Fruit fly (Drosophila melanogaster): Measurements from ENCODE around the gene sas.

The sas gene

DNA sequence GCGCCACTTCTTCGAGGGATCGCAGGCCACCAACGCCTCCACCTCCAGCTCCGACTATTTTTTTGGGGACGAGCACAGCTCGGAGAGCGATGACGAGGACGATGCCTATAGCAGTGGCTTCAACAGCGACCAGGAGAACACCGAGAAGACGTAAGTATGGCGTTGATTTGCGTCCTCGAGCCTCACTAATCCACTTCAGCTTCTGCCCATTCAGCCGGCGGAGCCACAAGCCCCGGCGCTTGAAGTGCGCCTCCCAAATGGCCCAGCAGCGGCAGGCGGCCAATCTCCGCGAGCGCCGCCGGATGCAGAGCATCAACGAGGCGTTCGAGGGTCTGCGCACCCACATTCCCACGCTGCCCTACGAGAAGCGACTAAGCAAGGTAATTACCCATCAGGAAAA lies 25.4 kb upstream of the sas start:
- TF ChIP-seq noc (tag; optimal IDR thresholded peaks at IDR 0.05): no peak

DNA sequence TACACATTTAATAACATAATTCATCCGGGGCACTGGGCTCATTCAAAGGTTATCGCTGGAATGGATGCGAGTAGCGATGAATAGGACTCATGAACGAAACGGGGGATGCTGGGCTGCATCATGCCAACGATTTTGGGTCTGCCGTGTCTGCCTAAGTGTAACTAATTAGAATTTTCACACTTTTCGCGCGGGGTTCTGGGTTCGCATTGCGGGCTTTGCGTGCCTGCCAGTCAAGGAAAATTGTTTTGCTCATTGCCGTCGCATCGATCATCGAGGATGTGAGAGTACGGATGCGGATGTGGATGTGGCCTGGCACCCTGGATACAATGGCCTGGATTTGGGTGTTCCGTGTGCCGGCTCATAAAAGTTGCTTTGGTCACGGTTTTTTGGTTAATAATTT lies 24.6 kb upstream of the sas start:
- TF ChIP-seq noc (tag; optimal IDR thresholded peaks at IDR 0.05): no peak

DNA sequence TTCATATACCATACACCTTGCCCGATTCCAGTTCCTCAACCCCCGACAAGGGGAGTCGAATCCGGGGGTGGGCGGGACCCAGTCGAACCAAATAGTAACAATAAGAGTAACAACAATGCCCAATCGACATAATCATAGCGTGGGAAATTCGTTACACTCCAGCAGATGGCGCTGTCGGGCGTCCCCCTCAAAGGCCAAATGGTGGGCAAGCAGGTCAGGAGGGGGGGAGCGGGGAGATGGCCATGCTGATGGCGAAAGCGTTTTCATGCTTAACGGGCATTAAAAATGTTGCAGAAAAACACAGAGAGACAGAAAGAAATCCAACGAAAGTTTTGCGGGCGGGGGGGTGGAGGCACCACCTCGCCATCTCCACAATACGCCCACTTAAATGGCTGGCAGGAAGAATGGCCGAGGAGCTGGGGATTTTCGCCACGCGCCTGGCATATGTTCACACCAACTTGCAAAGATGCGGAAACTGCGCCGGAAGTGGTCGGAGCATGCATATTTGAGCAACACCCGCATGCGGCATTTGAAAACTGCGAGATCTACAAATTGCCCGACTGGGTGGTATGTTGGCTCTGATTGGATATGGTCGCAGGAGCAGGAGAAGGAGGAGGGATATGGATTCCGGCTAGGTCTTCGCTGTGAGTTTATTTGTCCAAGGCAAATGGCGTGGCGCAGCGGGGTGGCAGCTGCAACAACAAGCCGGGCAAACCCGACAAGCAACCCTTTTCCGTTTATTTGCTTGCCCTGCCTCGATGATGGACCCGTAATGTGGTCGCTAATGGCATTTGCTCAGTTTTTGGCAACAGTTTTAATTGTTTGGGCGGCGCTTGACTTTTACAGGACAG lies 23.2 kb upstream of the sas start:
- no peak for TF ChIP-seq noc (tag; optimal IDR thresholded peaks at IDR 0.05)

DNA sequence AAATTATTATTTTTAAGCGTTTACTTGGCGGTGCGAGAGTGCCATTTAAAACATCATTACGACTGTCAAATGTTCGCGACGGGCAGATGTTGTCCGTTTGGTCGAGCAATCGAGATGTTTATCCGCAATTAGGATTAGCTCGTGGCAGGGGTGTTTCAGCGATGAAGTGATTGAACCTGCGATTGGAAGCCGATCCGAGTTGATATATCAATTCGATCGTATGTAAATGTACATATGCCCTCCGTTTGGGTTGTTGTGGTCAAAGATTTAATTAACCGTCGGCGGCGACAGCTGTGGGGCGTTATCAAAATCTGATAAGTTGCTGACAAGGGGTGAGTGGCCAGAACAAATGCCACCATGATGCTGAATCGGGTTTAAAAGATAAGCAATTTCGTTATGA lies 20.0 kb upstream of the sas start:
- no peak for TF ChIP-seq noc (tag; optimal IDR thresholded peaks at IDR 0.05)

DNA sequence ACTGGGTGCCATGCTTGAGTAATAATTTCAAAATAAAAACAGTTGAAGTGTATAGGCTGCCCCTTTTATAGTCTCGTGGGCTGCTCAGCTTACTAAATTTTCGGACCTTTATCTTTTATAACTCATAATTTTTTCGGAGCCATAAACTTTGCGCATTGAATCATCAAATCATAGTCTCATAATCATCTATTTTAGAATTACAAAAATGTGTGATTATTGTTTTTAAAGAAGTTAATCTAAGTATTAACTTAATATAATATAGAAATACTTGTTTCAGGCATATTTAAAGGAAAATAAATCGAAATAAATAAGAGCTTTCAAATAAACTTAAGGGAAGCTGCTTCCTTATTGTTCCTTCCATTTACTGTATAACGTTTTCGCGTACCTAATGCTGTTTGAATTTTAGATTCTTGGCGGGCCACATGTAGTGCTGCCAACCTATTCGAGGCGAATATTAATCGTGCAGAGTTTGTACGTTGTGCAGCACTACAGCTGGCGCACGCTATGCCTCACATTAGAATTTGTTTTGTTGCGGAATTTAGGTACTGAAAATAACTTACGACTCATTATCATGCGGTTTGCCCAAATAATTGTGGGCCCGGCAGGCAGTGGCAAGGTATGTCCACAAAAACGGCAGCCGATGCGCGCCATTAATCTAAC lies 18.2 kb upstream of the sas start, which contains the start of the genes CG14610 and CG2656:
CG14610 (minus strand) TSS at position 51 of the 660 bp plus-strand sequence.
CG2656 (plus strand) TSS at position 480 of the 660 bp plus-strand sequence.
- no peak for TF ChIP-seq noc (tag; optimal IDR thresholded peaks at IDR 0.05)

DNA sequence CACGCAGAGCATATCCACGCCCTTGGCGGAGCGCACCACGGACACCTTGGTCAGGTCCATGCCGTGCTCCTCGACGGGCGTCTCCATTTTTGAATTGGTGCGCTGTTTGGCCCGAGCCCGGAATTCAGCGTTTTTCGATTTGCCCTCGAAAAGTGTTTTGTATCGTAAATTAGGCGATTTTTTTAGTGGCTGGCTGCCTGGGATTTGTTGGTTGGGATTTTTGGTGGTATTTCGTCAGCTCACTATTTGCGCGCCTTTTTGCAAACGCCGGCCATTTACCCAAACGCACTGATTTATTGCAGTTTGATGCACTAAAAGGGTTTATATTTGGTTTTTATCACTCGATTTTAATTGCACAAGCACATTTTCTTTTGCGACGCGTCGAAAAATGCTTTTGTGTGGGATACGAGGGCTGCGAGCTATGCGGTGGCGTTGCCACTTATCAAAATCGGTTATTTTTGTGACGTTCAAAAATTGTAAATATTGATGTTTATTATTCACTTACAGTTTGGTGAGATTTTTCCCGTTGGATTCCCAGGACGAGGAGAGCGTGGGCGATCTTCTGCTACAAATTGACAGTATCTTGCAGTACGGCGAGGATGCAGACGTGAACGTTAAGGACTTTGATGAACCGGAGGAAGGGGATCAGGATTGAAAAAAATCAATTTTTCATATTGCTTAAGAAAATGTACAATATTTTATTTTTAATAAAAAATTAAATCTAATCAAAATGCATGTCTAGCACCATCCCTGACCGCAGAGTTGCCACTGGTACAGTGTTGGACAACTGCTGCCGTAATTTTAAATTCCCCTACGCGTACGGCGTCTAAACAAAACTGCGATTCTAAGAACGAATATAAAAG lies 11.8 kb upstream of the sas start, which contains the start of the genes gfzf and Sas-4:
gfzf (minus strand) TSS at position 425 of the 863 bp plus-strand sequence.
Sas-4 (plus strand) TSS at position 824 of the 863 bp plus-strand sequence.
- TF ChIP-seq noc (tag; optimal IDR thresholded peaks at IDR 0.05): peak; percentile 39

DNA sequence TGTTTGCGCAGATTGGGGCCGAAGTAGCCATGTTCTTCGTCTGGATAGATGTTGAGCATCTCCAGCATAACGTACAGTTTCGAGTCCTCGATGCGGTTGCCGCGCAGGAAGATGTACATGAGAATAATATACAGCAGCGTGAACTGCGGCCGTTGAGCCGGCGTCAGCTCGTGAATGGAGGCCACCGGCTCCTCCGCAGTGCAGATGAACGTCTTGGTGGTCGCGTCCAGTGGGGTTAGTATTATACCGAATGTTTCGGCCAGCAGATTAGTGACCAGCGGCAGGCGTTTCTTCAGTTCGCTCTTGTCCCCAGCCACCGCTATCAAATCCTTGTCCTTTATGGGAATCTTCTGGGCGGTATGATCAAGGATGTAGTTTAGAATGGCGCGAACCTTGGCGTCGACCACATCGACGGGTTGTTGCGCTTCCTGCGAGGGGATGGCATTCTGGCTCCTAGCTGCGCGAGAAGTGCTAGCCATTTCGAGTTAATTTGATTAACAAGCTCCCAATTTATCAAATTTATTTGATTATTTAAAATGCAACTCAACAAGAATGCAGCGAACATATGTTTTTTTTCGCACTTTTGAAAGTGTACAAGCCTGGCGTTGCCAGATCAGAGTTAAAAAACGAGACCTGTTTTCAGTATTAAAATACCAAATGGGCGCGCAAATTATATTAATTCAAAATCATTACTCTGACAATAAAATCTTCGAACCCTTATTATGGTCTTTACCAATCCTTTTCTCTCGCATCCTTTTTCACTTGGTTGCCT lies 7.8 kb upstream of the sas start, which contains the start of gene MAGE:
MAGE (minus strand) TSS at position 595 of the 772 bp plus-strand sequence.
- TF ChIP-seq noc (tag; optimal IDR thresholded peaks at IDR 0.05): no peak

DNA sequence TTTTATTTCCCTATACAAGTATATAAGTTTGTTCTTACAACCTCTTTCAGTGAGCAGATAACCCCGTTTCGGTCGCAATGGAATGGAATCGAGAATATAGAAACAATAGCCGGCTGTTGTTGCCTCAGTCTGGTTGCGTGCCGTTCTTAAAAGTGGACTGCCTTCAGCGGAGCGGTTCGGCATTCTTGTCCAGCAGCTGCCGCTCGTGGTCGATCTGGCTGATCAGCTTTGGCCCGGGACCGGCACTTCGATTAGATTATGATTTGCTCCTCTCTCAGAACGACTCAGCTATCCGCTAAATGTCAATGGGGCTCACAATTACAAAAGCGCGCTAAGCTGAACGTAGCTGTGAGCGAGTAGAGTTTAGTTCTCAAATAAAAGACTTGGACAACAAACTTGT lies 5.5 kb upstream of the sas start:
- no peak for TF ChIP-seq noc (tag; optimal IDR thresholded peaks at IDR 0.05)

DNA sequence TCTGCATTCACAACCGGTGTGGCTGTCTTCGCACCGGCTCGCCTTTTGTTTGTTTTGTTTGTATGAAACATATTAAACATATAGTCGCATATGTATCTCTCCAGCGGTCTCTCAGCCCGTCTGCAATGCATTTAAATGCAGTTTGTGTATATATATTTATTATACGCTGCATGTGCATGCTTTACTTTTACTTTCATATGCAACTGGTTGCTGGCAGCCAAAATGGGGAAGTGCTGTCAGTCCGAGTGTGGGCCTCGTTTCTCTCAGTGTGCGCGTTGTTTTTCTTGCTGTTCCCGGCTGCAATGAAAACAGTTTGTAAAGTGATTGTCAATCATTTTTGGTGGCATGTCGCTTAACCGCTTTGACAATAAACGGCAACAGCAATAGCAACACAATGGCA lies 3.0 kb upstream of the sas start:
- no peak for TF ChIP-seq noc (tag; optimal IDR thresholded peaks at IDR 0.05)

DNA sequence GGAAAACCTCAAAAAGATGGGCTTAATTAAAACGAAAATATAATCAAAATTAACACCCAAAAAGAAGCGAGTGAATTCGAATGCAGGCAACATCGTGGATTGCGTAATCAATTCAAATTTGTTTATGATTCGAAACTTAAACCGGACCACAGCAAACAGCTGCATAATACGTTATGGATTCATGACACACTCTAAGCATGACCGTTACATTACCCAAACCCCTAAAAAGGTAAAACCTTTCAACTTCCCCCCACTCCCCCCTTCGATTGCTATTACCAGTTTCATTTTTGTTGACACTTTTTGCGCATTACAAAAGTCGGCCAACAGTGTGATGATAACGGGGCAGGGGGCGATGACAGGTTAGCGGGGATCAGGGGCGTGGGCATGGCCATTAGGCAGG lies 7.3 kb downstream of the sas start:
- TF ChIP-seq noc (tag; optimal IDR thresholded peaks at IDR 0.05): no peak

DNA sequence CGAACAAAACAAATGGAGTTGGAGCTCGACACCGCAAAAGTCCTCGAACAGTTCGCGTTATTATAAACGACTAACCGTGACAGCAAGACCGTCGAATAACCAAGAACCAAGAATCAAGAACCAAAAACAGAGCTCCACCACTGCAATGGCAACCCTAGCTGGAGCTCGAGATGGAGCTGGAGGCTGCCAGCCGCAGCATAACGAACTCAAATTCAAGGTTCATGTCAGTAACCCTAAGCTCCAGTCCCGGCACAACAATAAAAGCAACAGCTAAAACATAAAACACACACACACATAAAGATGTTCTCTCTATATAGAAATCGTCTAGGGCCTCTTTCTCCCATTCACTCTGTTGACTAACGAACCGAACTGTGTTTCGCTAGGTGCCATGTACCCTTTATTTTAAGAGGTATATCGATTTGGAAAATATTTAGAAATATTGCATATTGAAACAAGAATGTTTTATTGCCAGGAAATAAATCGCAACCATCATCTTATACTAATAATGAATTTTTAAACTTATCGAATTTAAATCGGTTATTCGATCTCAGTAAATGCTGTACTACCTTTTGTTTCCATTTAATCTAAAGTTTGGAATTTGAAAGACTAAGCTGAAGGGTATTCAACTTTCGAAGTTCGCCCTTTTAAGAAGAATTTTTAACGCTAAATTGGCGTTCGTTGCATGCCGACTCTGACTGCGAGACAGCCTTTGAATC lies 8.9 kb downstream of the sas start:
- no peak for TF ChIP-seq noc (tag; optimal IDR thresholded peaks at IDR 0.05)

DNA sequence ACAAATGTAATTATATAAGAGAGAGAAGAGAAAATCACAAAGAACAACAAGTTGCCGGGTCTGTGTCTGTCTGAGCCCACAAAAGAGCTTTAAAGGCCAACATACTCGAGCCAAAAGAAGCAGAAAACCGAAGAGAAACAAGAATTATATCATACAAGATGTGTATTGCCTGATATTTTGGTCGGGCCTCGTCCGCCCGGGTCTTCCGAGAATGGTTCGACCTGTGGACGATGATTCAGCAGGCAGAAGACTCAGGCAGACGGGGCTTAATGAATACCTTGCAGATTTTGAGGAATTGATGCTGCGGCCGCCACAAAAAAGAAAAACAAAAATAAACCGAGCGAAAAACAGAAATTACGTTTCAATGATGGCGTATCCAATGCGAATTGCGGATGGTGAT lies 10.4 kb downstream of the sas start:
- no peak for TF ChIP-seq noc (tag; optimal IDR thresholded peaks at IDR 0.05)

DNA sequence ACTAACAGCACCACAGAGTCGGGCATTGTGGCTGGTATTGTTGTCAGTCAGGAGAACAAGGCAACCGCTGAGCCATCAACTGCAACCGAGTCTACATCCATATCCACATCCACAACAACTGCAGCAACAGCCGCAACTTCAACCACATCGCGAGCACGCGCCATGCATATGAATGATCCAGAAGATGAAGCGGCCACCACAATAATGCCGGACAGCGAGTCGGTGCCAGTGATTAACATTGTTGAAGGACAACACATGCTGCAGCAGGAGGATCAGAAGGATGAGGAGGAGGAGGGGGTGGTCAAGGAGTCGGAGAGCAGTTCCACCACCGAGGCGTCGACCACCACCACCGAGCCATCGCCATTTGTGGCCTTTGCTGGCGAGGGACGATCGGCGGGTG lies 12.1 kb downstream of the sas start:
- TF ChIP-seq noc (tag; optimal IDR thresholded peaks at IDR 0.05): no peak
